Fruit fly (Drosophila melanogaster) whole organism, embryonic: ENCODE results near the gene Awh.

ENCODE experiments used
- Asciz ChIP-seq: fragments of 200-800 bp; sonication (Bioruptor generic); optimal IDR thresholded peaks from 2 replicates; lab custom pipeline; 2017; ENCODE audit warnings: missing biosample characterization, mild to moderate bottlenecking, missing genetic modification characterization, missing genetic modification reagents
- BEAF-32 ChIP-seq: fragments of 200-800 bp; sonication (Bioruptor generic); optimal IDR thresholded peaks from 3 replicates; lab custom pipeline; 2017; ENCODE audit warnings: missing biosample characterization, missing genetic modification characterization, mild to moderate bottlenecking, moderate library complexity, missing genetic modification reagents
- CG10267 ChIP-seq: fragments of 200-800 bp; sonication (Bioruptor generic); optimal IDR thresholded peaks from 2 replicates; lab custom pipeline; 2018; ENCODE audit warnings: missing biosample characterization, mild to moderate bottlenecking, missing genetic modification characterization, moderate library complexity
- CG11247 ChIP-seq: fragments of 200-800 bp; sonication (Bioruptor generic); IDR thresholded peaks from 2 replicates; pipeline ENCODE4 v1.3.6; 2022; ENCODE audit warnings: missing biosample characterization, missing genetic modification characterization
- CG1233 ChIP-seq: fragments of 200-800 bp; sonication (Bioruptor generic); optimal IDR thresholded peaks from 4 replicates; lab custom pipeline; 2018; ENCODE audit warnings: missing biosample characterization, mild to moderate bottlenecking, missing genetic modification characterization
- CG13296 ChIP-seq: fragments of 200-800 bp; sonication (Bioruptor generic); optimal IDR thresholded peaks from 3 replicates; lab custom pipeline; 2018; ENCODE audit warnings: missing biosample characterization, mild to moderate bottlenecking, missing genetic modification characterization
- CG13894 ChIP-seq: fragments of 200-800 bp; sonication (Bioruptor generic); optimal IDR thresholded peaks from 3 replicates; lab custom pipeline; 2018; ENCODE audit warnings: missing biosample characterization, mild to moderate bottlenecking, missing genetic modification characterization, moderate library complexity
- CG1647 ChIP-seq: fragments of 200-800 bp; sonication (Bioruptor generic); optimal IDR thresholded peaks from 3 replicates; lab custom pipeline; 2016; ENCODE audit warnings: missing biosample characterization, missing genetic modification characterization
- CG2875 ChIP-seq: fragments of 200-800 bp; sonication (Bioruptor generic); optimal IDR thresholded peaks from 2 replicates; lab custom pipeline; 2017; ENCODE audit warnings: missing biosample characterization, mild to moderate bottlenecking, missing genetic modification characterization, missing genetic modification reagents
- CG31224 ChIP-seq: fragments of 200-800 bp; sonication (Bioruptor generic); IDR thresholded peaks from 2 replicates; pipeline ENCODE4 v1.3.6; 2022; ENCODE audit warnings: missing biosample characterization, missing genetic modification characterization
- CG34224 ChIP-seq: fragments of 200-800 bp; sonication (Bioruptor generic); IDR thresholded peaks from 3 replicates; pipeline ENCODE4 v1.3.6; 2022; ENCODE audit warnings: missing biosample characterization, missing genetic modification characterization; ENCODE audit not compliant: partially characterized antibody
- CG3847 ChIP-seq: fragments of 200-800 bp; sonication (Bioruptor generic); IDR thresholded peaks from 2 replicates; pipeline ENCODE4 v1.3.6; 2022; ENCODE audit warnings: missing biosample characterization, missing genetic modification characterization
- CG42726 ChIP-seq: fragments of 200-800 bp; sonication (Bioruptor generic); IDR thresholded peaks from 2 replicates; pipeline ENCODE4 v1.3.6; 2022; ENCODE audit warnings: missing biosample characterization, missing genetic modification characterization; ENCODE audit not compliant: partially characterized antibody
- CG5953 ChIP-seq: fragments of 200-800 bp; sonication (Bioruptor generic); IDR thresholded peaks from 2 replicates; pipeline ENCODE4 v1.3.6; 2022; ENCODE audit warnings: missing biosample characterization, missing genetic modification characterization
- CG6791 ChIP-seq: fragments of 200-800 bp; sonication (Bioruptor generic); IDR thresholded peaks from 3 replicates; pipeline ENCODE4 v1.3.6; 2022; ENCODE audit warnings: missing biosample characterization, missing genetic modification characterization; ENCODE audit not compliant: partially characterized antibody
- CG7928 ChIP-seq: fragments of 200-800 bp; sonication (Bioruptor generic); optimal IDR thresholded peaks from 2 replicates; lab custom pipeline; 2017; ENCODE audit warnings: missing biosample characterization, mild to moderate bottlenecking, missing genetic modification characterization
- CG8281 ChIP-seq: fragments of 200-800 bp; sonication (Bioruptor generic); optimal IDR thresholded peaks from 2 replicates; lab custom pipeline; 2018; ENCODE audit warnings: missing biosample characterization, mild to moderate bottlenecking, missing genetic modification characterization, moderate library complexity
- CG8765 ChIP-seq: fragments of 200-800 bp; sonication (Bioruptor generic); IDR thresholded peaks from 2 replicates; pipeline ENCODE4 v1.3.6; 2022; ENCODE audit warnings: missing biosample characterization, missing genetic modification characterization
- CG9876 ChIP-seq: fragments of 200-800 bp; sonication (Bioruptor generic); optimal IDR thresholded peaks from 2 replicates; lab custom pipeline; 2016; ENCODE audit warnings: missing biosample characterization, missing genetic modification characterization
- D19A ChIP-seq: fragments of 200-800 bp; optimal IDR thresholded peaks from 3 replicates; lab custom pipeline; 2019; ENCODE audit warnings: missing biosample characterization, mild to moderate bottlenecking, missing genetic modification characterization, moderate library complexity
- Dfd ChIP-seq, 2 experiments: fragments of >200 bp; optimal IDR thresholded peaks; 2 replicates each; lab custom pipeline; 2017; ENCODE audit warnings: missing biosample characterization in 2 of 2, missing genetic modification characterization in 2 of 2
- GATAe ChIP-seq: fragments of 200-800 bp; sonication (Bioruptor generic); conservative IDR thresholded peaks from 2 replicates; pipeline ENCODE4 v1.3.6; 2022; ENCODE audit warnings: missing biosample characterization, missing genetic modification characterization
- Gug ChIP-seq: fragments of 200-800 bp; sonication (Bioruptor generic); IDR thresholded peaks from 4 replicates; pipeline ENCODE4 v1.3.6; 2022; ENCODE audit warnings: missing biosample characterization, missing genetic modification characterization
- HLH54F ChIP-seq: fragments of 200-800 bp; sonication (Bioruptor generic); optimal IDR thresholded peaks from 3 replicates; lab custom pipeline; 2016; ENCODE audit warnings: missing biosample characterization, missing genetic modification characterization
- HLHmδ ChIP-seq: fragments of 200-800 bp; sonication (Bioruptor generic); optimal IDR thresholded peaks from 2 replicates; lab custom pipeline; 2018; ENCODE audit warnings: missing biosample characterization, mild to moderate bottlenecking, missing genetic modification characterization, moderate library complexity
- Hr39 ChIP-seq: fragments of >200 bp; optimal IDR thresholded peaks from 2 replicates; lab custom pipeline; 2017
- Hr78 ChIP-seq, 2 experiments: fragments of 200-800 bp in 1 of 2; fragments of >200 bp in 1 of 2; sonication (Bioruptor generic) in 1 of 2; optimal IDR thresholded peaks; 2 replicates each; lab custom pipeline; 2017 to 2019; ENCODE audit warnings: missing biosample characterization in 2 of 2, missing genetic modification characterization in 2 of 2, mild to moderate bottlenecking in 1 of 2, moderate library complexity in 1 of 2
- Lim3 ChIP-seq: fragments of 200-800 bp; sonication (Bioruptor generic); IDR thresholded peaks from 2 replicates; pipeline ENCODE4 v1.3.6; 2022; ENCODE audit warnings: missing biosample characterization, missing genetic modification characterization
- ab ChIP-seq: fragments of 200-800 bp; sonication (Bioruptor generic); optimal IDR thresholded peaks from 2 replicates; lab custom pipeline; 2016; ENCODE audit warnings: missing biosample characterization, missing genetic modification characterization
- amos ChIP-seq: fragments of 200-800 bp; sonication (Bioruptor generic); IDR thresholded peaks from 2 replicates; pipeline ENCODE4 v1.3.6; 2022; ENCODE audit warnings: missing biosample characterization, missing genetic modification characterization; ENCODE audit not compliant: partially characterized antibody
- bab2 ChIP-seq: fragments of 200-800 bp; sonication (Bioruptor generic); optimal IDR thresholded peaks from 2 replicates; lab custom pipeline; 2016; ENCODE audit warnings: missing biosample characterization, missing genetic modification characterization
- bbx ChIP-seq: fragments of 200-800 bp; sonication (Bioruptor generic); IDR thresholded peaks from 2 replicates; pipeline ENCODE4 v1.3.6; 2022; ENCODE audit warnings: missing biosample characterization, missing genetic modification characterization; ENCODE audit not compliant: partially characterized antibody
- bowl ChIP-seq: fragments of 200-800 bp; sonication (Bioruptor generic); IDR thresholded peaks from 2 replicates; pipeline ENCODE4 v1.3.6; 2022; ENCODE audit warnings: missing biosample characterization, missing genetic modification characterization
- caup ChIP-seq: fragments of 200-800 bp; sonication (Bioruptor generic); optimal IDR thresholded peaks from 3 replicates; lab custom pipeline; 2017; ENCODE audit warnings: missing biosample characterization, mild to moderate bottlenecking, missing genetic modification characterization, moderate library complexity; ENCODE audit not compliant: severe bottlenecking
- chm ChIP-seq: fragments of 200-800 bp; sonication (Bioruptor generic); IDR thresholded peaks from 2 replicates; pipeline ENCODE4 v1.3.6; 2022; ENCODE audit warnings: missing biosample characterization, missing genetic modification characterization
- ci ChIP-seq: fragments of 200-800 bp; sonication (Bioruptor generic); IDR thresholded peaks from 3 replicates; pipeline ENCODE4 v1.3.6; 2022; ENCODE audit warnings: missing biosample characterization, missing genetic modification characterization
- crc ChIP-seq: fragments of 200-800 bp; sonication (Bioruptor generic); optimal IDR thresholded peaks from 2 replicates; lab custom pipeline; 2016; ENCODE audit warnings: missing biosample characterization, missing genetic modification characterization
- dysf ChIP-seq: fragments of 200-800 bp; sonication (Bioruptor generic); IDR thresholded peaks from 3 replicates; pipeline ENCODE4 v1.3.6; 2022; ENCODE audit warnings: missing biosample characterization, missing genetic modification characterization
- fd102C ChIP-seq: fragments of 200-800 bp; sonication (Bioruptor generic); optimal IDR thresholded peaks from 2 replicates; lab custom pipeline; 2018; ENCODE audit warnings: missing biosample characterization, mild to moderate bottlenecking, missing genetic modification characterization, moderate library complexity
- fd96Cb ChIP-seq: fragments of 200-800 bp; sonication (Bioruptor generic); optimal IDR thresholded peaks from 2 replicates; lab custom pipeline; 2018; ENCODE audit warnings: missing biosample characterization, mild to moderate bottlenecking, missing genetic modification characterization, moderate library complexity
- inv ChIP-seq: fragments of 200-800 bp; sonication (Bioruptor generic); IDR thresholded peaks from 2 replicates; pipeline ENCODE4 v1.3.6; 2022; ENCODE audit warnings: missing biosample characterization, missing genetic modification characterization; ENCODE audit not compliant: partially characterized antibody
- pan ChIP-seq, 4 experiments: fragments of >200 bp in 3 of 4; fragments of 200-800 bp in 1 of 4; sonication (Bioruptor generic) in 1 of 4; optimal IDR thresholded peaks in 3 of 4; IDR thresholded peaks in 1 of 4; 2 replicates each; pipeline versions ENCODE4 v1.3.6 to Lab custom; 2017 to 2022; ENCODE audit warnings: missing biosample characterization in 2 of 4, missing genetic modification characterization in 2 of 4, mixed read lengths in 1 of 4
- peb ChIP-seq: fragments of 200-800 bp; sonication (Bioruptor generic); IDR thresholded peaks from 2 replicates; pipeline ENCODE4 v1.3.6; 2022; ENCODE audit warnings: missing biosample characterization, missing genetic modification characterization
- pnt ChIP-seq: fragments of 200-800 bp; sonication (Bioruptor generic); optimal IDR thresholded peaks from 3 replicates; lab custom pipeline; 2016; ENCODE audit warnings: missing biosample characterization, missing genetic modification characterization
- sd ChIP-seq: fragments of 200-800 bp; sonication (Bioruptor generic); optimal IDR thresholded peaks from 3 replicates; lab custom pipeline; 2018; ENCODE audit warnings: missing biosample characterization, mild to moderate bottlenecking, missing genetic modification characterization, moderate library complexity
- sima ChIP-seq: fragments of 200-800 bp; sonication (Bioruptor generic); optimal IDR thresholded peaks from 2 replicates; lab custom pipeline; 2016; ENCODE audit warnings: missing biosample characterization, missing genetic modification characterization
- tin ChIP-seq: fragments of 200-800 bp; sonication (Bioruptor generic); optimal IDR thresholded peaks from 3 replicates; lab custom pipeline; 2016; ENCODE audit warnings: missing biosample characterization, missing genetic modification characterization
- tx ChIP-seq: fragments of 200-800 bp; sonication (Bioruptor generic); optimal IDR thresholded peaks from 2 replicates; lab custom pipeline; 2016; ENCODE audit warnings: missing biosample characterization, missing genetic modification characterization
- wdn ChIP-seq: fragments of 200-800 bp; sonication (Bioruptor generic); IDR thresholded peaks from 2 replicates; pipeline ENCODE4 v1.3.6; 2022; ENCODE audit warnings: missing biosample characterization, missing genetic modification characterization
- zen2 ChIP-seq: fragments of 200-800 bp; sonication (Bioruptor generic); IDR thresholded peaks from 3 replicates; pipeline ENCODE4 v1.3.6; 2022; ENCODE audit warnings: missing biosample characterization, missing genetic modification characterization; ENCODE audit not compliant: partially characterized antibody

Gene Awh

dm6 chr3L:3896553-3897034 is 50.6 kb downstream of the Awh start, which contains the start of the genes Gr63a and Lamtor4 (continued):
- TF ChIP-seq chm (GFP tag; lab: Robert Waterston, UW) (no peak), CG8765 (no peak), sima (GFP tag; lab: Kevin White, UChicago) (no peak), CG10267 (peak; percentile 96), CG1233 (GFP tag; lab: Kevin White, UChicago) (no peak), D19A (tag; lab: Kevin White, UChicago) (no peak), BEAF-32 (peak; percentile 41), Lim3 (GFP tag; lab: Robert Waterston, UW) (no peak), caup (no peak), CG13296 (GFP tag; lab: Kevin White, UChicago) (no peak), Asciz (no peak), Hr78 (GFP tag; optimal IDR thresholded peaks at IDR 0.05; lab: Kevin White, UChicago) (no peak), crc (no peak), ab (no peak), CG1647 (peak; percentile 10), dysf (GFP tag; lab: Robert Waterston, UW) (no peak), pan (optimal IDR thresholded peaks at IDR 0.05; lab: Kevin White, UChicago) (no peak), pan (GFP tag; optimal IDR thresholded peaks at IDR 0.05 in 1 of 2, IDR thresholded peaks at IDR 0.05 in 1 of 2) (no peak), inv (GFP tag; lab: Robert Waterston, UW) (no peak; the same call in 1 of the 2 replicates), CG42726 (no peak; the same call in 1 of the 2 replicates), wdn (0 out of 2 replicates have a peak, but pooled peaks have one; percentile 26), CG34224 (no peak), tin (GFP tag; lab: Kevin White, UChicago) (peak; percentile 0), tx (GFP tag; lab: Kevin White, UChicago) (no peak), fd96Cb (tag; lab: Kevin White, UChicago) (no peak), HLH54F (GFP tag; lab: Kevin White, UChicago) (peak; percentile 33), Hr39 (no peak), CG31224 (GFP tag; lab: Robert Waterston, UW) (no peak), CG8281 (tag; lab: Kevin White, UChicago) (no peak), Gug (GFP tag; lab: Robert Waterston, UW) (no peak), fd102C (GFP tag; lab: Kevin White, UChicago) (no peak), HLHmδ (GFP tag; lab: Kevin White, UChicago) (peak; percentile 1), CG11247 (GFP tag; lab: Robert Waterston, UW) (peak; percentile 13; the same call in 1 of the 2 replicates), amos (GFP tag; lab: Robert Waterston, UW) (no peak), CG6791 (GFP tag; lab: Robert Waterston, UW) (no peak), CG7928 (GFP tag; lab: Kevin White, UChicago) (no peak), CG2875 (GFP tag; lab: Kevin White, UChicago) (no peak), CG9876 (GFP tag; lab: Kevin White, UChicago) (no peak), pnt (no peak), bbx (GFP tag; lab: Robert Waterston, UW) (no peak), CG5953 (GFP tag; lab: Robert Waterston, UW) (no peak), bowl (GFP tag; lab: Robert Waterston, UW) (no peak), CG13894 (tag; lab: Kevin White, UChicago) (no peak), Dfd (GFP tag; optimal IDR thresholded peaks at IDR 0.05; lab: Kevin White, UChicago) (no peak), sd (tag; lab: Kevin White, UChicago) (peak; percentile 21), CG3847 (GFP tag; lab: Robert Waterston, UW) (0 out of 2 replicates have a peak, but pooled peaks have one; percentile 41), ci (peak; percentile 52; the same call in 1 of the 3 replicates), bab2 (GFP tag; lab: Kevin White, UChicago) (no peak), peb (no peak), zen2 (no peak), GATAe (no peak)
